Worm (Caenorhabditis elegans) whole organism, midembryonic: Measurements from ENCODE around the gene R08C7.12.

Experiments
- T22C8.4 ChIP-seq: fragments of 200-800 bp; sonication (Bioruptor generic); IDR thresholded peaks from 2 replicates; pipeline ENCODE4 v1.3.6; 2022; ENCODE audit warnings: missing genetic modification characterization, missing compliant biosample characterization
- cog-1 ChIP-seq: sonication (generic microtip); optimal IDR thresholded peaks from 2 replicates; lab custom pipeline; 2016; ENCODE audit warnings: missing genetic modification characterization, missing compliant biosample characterization
- flt-1 ChIP-seq: fragments of 200-800 bp; sonication (Bioruptor generic); IDR thresholded peaks from 2 replicates; pipeline ENCODE4 v1.3.6; 2022; ENCODE audit warnings: missing genetic modification characterization, missing compliant biosample characterization
- klf-2 ChIP-seq: fragments of 200-800 bp; sonication (Bioruptor generic); conservative IDR thresholded peaks from 2 replicates; pipeline ENCODE4 v1.3.6; 2022; ENCODE audit warnings: missing genetic modification reagents, missing genetic modification characterization, missing compliant biosample characterization
- med-1 ChIP-seq: sonication (generic microtip); optimal IDR thresholded peaks from 2 replicates; lab custom pipeline; 2017; ENCODE audit warnings: missing genetic modification characterization, mild to moderate bottlenecking, missing compliant biosample characterization, antibody characterized with exemption, missing genetic modification reagents; ENCODE audit not compliant: insufficient read depth
- ref-1 ChIP-seq: fragments of 200-800 bp; sonication (Bioruptor generic); conservative IDR thresholded peaks from 2 replicates; pipeline ENCODE4 v1.3.6; 2022; ENCODE audit warnings: missing genetic modification reagents, missing genetic modification characterization, missing compliant biosample characterization
- tab-1 ChIP-seq: fragments of 200-800 bp; sonication (Bioruptor generic); IDR thresholded peaks from 2 replicates; pipeline ENCODE4 v1.3.6; 2022; ENCODE audit warnings: missing genetic modification characterization, missing compliant biosample characterization
- ztf-23 ChIP-seq: fragments of 200-800 bp; sonication (Bioruptor generic); IDR thresholded peaks from 2 replicates; pipeline ENCODE4 v1.3.6; 2022; ENCODE audit warnings: missing genetic modification reagents, missing genetic modification characterization, missing compliant biosample characterization
- ztf-29 ChIP-seq: fragments of 200-800 bp; sonication (Bioruptor generic); IDR thresholded peaks from 2 replicates; pipeline ENCODE4 v1.3.6; 2022; ENCODE audit warnings: missing genetic modification reagents, missing genetic modification characterization, missing compliant biosample characterization

The R08C7.12 gene

ce11 chrIV:4449439-4449838, at the start of gene R08C7.12:
Gene R08C7.12 (plus strand): TSS chrIV:4449739.
- TF ChIP-seq ztf-29 (no peak), klf-2 (GFP tag; lab: Robert Waterston, UW) (no peak), T22C8.4 (GFP tag; lab: Robert Waterston, UW) (no peak), flt-1 (GFP tag; lab: Robert Waterston, UW) (no peak), tab-1 (GFP tag; lab: Robert Waterston, UW) (no peak), med-1 (GFP tag; lab: Kevin White, UChicago) (no peak), ztf-23 (GFP tag; lab: Robert Waterston, UW) (no peak), cog-1 (tag; lab: Kevin White, UChicago) (no peak), ref-1 (GFP tag; lab: Robert Waterston, UW) (no peak)

- TF ChIP-seq ref-1 (GFP tag; lab: Robert Waterston, UW) (no peak), med-1 (GFP tag; lab: Kevin White, UChicago) (no peak), T22C8.4 (GFP tag; lab: Robert Waterston, UW) (peak; percentile 51; the same call in 1 of the 2 replicates), ztf-23 (GFP tag; lab: Robert Waterston, UW) (no peak), tab-1 (GFP tag; lab: Robert Waterston, UW) (no peak), klf-2 (GFP tag; lab: Robert Waterston, UW) (no peak), ztf-29 (no peak)
Observed at ce11 chrIV:4400350-4401326, 48.9 kb upstream of the R08C7.12 start, which contains the start of gene Y24D9A.6. Gene Y24D9A.6 (minus strand): TSS chrIV:4400400.

- TF ChIP-seq cog-1 (tag; lab: Kevin White, UChicago), result no peak
- no peak for TF ChIP-seq T22C8.4 (GFP tag; lab: Robert Waterston, UW)
- TF ChIP-seq ref-1 (GFP tag; lab: Robert Waterston, UW), result no peak
- no peak for TF ChIP-seq ztf-23 (GFP tag; lab: Robert Waterston, UW)
- TF ChIP-seq tab-1 (GFP tag; lab: Robert Waterston, UW), result no peak
- no peak for TF ChIP-seq med-1 (GFP tag; lab: Kevin White, UChicago)
- TF ChIP-seq klf-2 (GFP tag; lab: Robert Waterston, UW), result no peak
- TF ChIP-seq flt-1 (GFP tag; lab: Robert Waterston, UW), result no peak
- TF ChIP-seq ztf-29, result no peak
Observed at ce11 chrIV:4402413-4402812, 47.1 kb upstream of the R08C7.12 start.

- TF ChIP-seq ref-1 (GFP tag; lab: Robert Waterston, UW) (no peak), klf-2 (GFP tag; lab: Robert Waterston, UW) (no peak), tab-1 (GFP tag; lab: Robert Waterston, UW) (no peak), ztf-23 (GFP tag; lab: Robert Waterston, UW) (no peak), med-1 (GFP tag; lab: Kevin White, UChicago) (no peak), cog-1 (tag; lab: Kevin White, UChicago) (no peak), T22C8.4 (GFP tag; lab: Robert Waterston, UW) (no peak), flt-1 (GFP tag; lab: Robert Waterston, UW) (no peak), ztf-29 (no peak)
Observed at ce11 chrIV:4403870-4404269, 45.7 kb upstream of the R08C7.12 start.

ce11 chrIV:4405126-4405525, 44.4 kb upstream of the R08C7.12 start, which contains the start of gene Y24D9A.7:
Gene Y24D9A.7 (minus strand): TSS chrIV:4405171.
- no peak for TF ChIP-seq tab-1 (GFP tag; lab: Robert Waterston, UW)
- TF ChIP-seq flt-1 (GFP tag; lab: Robert Waterston, UW), result no peak
- TF ChIP-seq ref-1 (GFP tag; lab: Robert Waterston, UW), result no peak
- TF ChIP-seq cog-1 (tag; lab: Kevin White, UChicago), result no peak
- no peak for TF ChIP-seq ztf-29
- TF ChIP-seq klf-2 (GFP tag; lab: Robert Waterston, UW), result no peak
- TF ChIP-seq med-1 (GFP tag; lab: Kevin White, UChicago), result no peak

DNA sequence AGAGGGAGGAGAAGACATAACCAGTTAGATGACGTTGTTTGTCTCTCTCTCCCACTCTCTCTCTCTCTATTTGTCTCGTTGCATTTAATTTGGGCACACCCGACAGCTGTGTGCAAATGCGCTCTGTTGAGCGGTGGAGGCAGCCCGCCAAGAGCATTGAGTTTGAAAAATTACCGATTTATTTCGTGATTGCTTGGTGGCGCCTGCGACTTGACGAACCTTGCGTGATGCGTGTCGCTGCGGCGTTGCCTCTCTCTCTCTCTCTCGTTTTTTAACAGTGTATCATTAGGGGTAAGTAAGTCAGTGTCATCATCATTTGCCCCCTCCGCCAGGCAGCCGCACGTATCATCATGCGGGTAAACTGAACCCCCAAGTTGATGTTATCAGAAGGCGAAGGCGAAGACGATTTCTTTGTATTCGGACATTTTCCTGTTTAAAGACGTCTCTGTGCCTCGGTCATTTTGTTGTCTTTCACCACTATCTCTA, 43.4 kb upstream of the R08C7.12 start:
- no peak for TF ChIP-seq ztf-23 (GFP tag; lab: Robert Waterston, UW)
- peak; percentile 42; the same call in 1 of the 2 replicates for TF ChIP-seq flt-1 (GFP tag; lab: Robert Waterston, UW)

ce11 chrIV:4407055-4407461, 42.5 kb upstream of the R08C7.12 start:
- TF ChIP-seq med-1 (GFP tag; lab: Kevin White, UChicago) (no peak), ztf-23 (GFP tag; lab: Robert Waterston, UW) (peak; percentile 42; the same call in 1 of the 2 replicates), tab-1 (GFP tag; lab: Robert Waterston, UW) (no peak)

DNA sequence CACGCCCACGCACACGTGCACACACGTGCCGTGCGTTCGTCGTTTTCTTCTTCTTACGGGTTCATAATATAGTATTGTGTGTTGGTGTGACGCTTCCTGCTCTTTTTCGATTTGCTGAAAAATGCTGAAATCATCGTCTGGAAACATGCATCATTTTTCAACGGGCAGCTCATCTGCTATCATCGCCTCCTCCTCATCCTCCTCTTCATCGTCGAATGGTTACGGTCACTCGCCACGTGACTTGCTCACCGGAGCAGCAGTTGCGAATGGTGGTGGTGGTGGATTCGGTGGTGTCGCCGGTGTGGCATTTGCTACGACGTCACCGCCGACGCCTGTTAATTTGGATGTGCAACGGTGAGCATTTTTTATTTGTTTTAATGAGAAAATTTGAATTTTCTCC, 40.8 kb upstream of the R08C7.12 start:
- TF ChIP-seq ztf-23 (GFP tag; lab: Robert Waterston, UW), result no peak
- no peak for TF ChIP-seq med-1 (GFP tag; lab: Kevin White, UChicago)
- TF ChIP-seq tab-1 (GFP tag; lab: Robert Waterston, UW), result no peak
- no peak for TF ChIP-seq T22C8.4 (GFP tag; lab: Robert Waterston, UW)
- no peak for TF ChIP-seq ref-1 (GFP tag; lab: Robert Waterston, UW)
- TF ChIP-seq klf-2 (GFP tag; lab: Robert Waterston, UW), result no peak
- no peak for TF ChIP-seq ztf-29
- TF ChIP-seq cog-1 (tag; lab: Kevin White, UChicago), result no peak
- TF ChIP-seq flt-1 (GFP tag; lab: Robert Waterston, UW), result no peak

DNA sequence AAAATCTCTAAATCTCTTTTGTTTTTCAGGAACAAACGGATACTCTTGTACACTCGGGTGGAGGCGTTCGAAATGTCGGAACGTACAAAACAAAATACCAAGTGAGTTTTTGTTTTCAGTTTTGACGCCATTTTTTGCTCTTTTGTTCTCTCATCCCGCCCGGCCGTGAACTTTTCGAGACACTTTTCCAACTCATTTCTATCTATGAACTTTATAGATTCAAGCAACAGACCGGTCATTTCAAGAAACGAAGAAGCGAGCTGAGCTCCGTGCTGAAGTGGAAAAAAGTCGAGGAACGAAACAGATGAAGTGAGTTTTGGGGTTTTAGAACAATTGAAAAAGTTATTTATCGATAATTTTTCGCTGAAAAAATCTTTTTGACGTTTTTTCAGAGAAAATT, 39.0 kb upstream of the R08C7.12 start:
- no peak for TF ChIP-seq T22C8.4 (GFP tag; lab: Robert Waterston, UW)
- no peak for TF ChIP-seq ztf-23 (GFP tag; lab: Robert Waterston, UW)
- no peak for TF ChIP-seq ref-1 (GFP tag; lab: Robert Waterston, UW)
- TF ChIP-seq tab-1 (GFP tag; lab: Robert Waterston, UW), result no peak
- TF ChIP-seq med-1 (GFP tag; lab: Kevin White, UChicago), result no peak
- TF ChIP-seq flt-1 (GFP tag; lab: Robert Waterston, UW), result no peak
